Worm (Caenorhabditis elegans): ENCODE measurements around the gene H05C05.4.

ce11 chrIII:2901117-2901516 is 44.9 kb downstream of the H05C05.4 start, which contains the start of gene idpa-1:
- TF ChIP-seq eyg-1 (tag; optimal IDR thresholded peaks at IDR 0.05) (no peak), rnt-1 (tag; optimal IDR thresholded peaks at IDR 0.05) (no peak), madf-2 (tag; optimal IDR thresholded peaks at IDR 0.05) (no peak), elt-2 (tag; optimal IDR thresholded peaks at IDR 0.05) (no peak), dmd-4 (tag; optimal IDR thresholded peaks at IDR 0.05; ENCODE audit: borderline replicate concordance) (no peak), fkh-6 (tag; optimal IDR thresholded peaks at IDR 0.05) (no peak), fkh-10 (GFP tag; optimal IDR thresholded peaks at IDR 0.05) (no peak)
